Fruit fly (Drosophila melanogaster) whole organism, embryonic: ENCODE measurements around the gene CG32214.

Experiments used
- Atf6 ChIP-seq: fragments of 200-800 bp; sonication (Bioruptor generic); IDR thresholded peaks from 2 replicates; pipeline ENCODE4 v1.3.6; 2022; ENCODE audit warnings: missing biosample characterization, missing genetic modification characterization
- CG1024 ChIP-seq: fragments of 200-800 bp; sonication (Bioruptor generic); IDR thresholded peaks from 2 replicates; pipeline ENCODE4 v1.3.6; 2022; ENCODE audit warnings: missing biosample characterization, missing genetic modification characterization
- CG10979 ChIP-seq: fragments of 200-800 bp; sonication (Bioruptor generic); optimal IDR thresholded peaks from 2 replicates; lab custom pipeline; 2018; ENCODE audit warnings: missing biosample characterization, mild to moderate bottlenecking, missing genetic modification characterization, moderate library complexity
- CG11398 ChIP-seq: fragments of 200-800 bp; sonication (Bioruptor generic); optimal IDR thresholded peaks from 2 replicates; lab custom pipeline; 2016; ENCODE audit warnings: missing biosample characterization, missing genetic modification characterization
- CG12236 ChIP-seq: fragments of 200-800 bp; sonication (Bioruptor generic); optimal IDR thresholded peaks from 2 replicates; lab custom pipeline; 2016; ENCODE audit warnings: missing biosample characterization, missing genetic modification characterization
- CG12769 ChIP-seq: fragments of 200-800 bp; sonication (Bioruptor generic); optimal IDR thresholded peaks from 2 replicates; lab custom pipeline; 2019; ENCODE audit warnings: missing biosample characterization, mild to moderate bottlenecking, missing genetic modification characterization, moderate library complexity
- CG14667 ChIP-seq: fragments of 200-800 bp; sonication (Bioruptor generic); IDR thresholded peaks from 2 replicates; pipeline ENCODE4 v1.3.6; 2022; ENCODE audit warnings: missing biosample characterization, missing genetic modification characterization
- CG14710 ChIP-seq: fragments of 200-800 bp; sonication (Bioruptor generic); optimal IDR thresholded peaks from 3 replicates; lab custom pipeline; 2019; ENCODE audit warnings: missing biosample characterization, mild to moderate bottlenecking, missing genetic modification characterization, moderate library complexity
- CG15011 ChIP-seq: fragments of 200-800 bp; sonication (Bioruptor generic); optimal IDR thresholded peaks from 3 replicates; lab custom pipeline; 2018; ENCODE audit warnings: missing biosample characterization, mild to moderate bottlenecking, missing genetic modification characterization
- CG15514 ChIP-seq: fragments of 200-800 bp; sonication (Bioruptor generic); optimal IDR thresholded peaks from 3 replicates; lab custom pipeline; 2017; ENCODE audit warnings: missing biosample characterization, missing genetic modification characterization, mild to moderate bottlenecking, moderate library complexity, missing genetic modification reagents
- CG17361 ChIP-seq: fragments of 200-800 bp; sonication (Bioruptor generic); IDR thresholded peaks from 3 replicates; pipeline ENCODE4 v1.3.6; 2022; ENCODE audit warnings: missing biosample characterization, missing genetic modification characterization
- CG17568 ChIP-seq: fragments of 200-800 bp; sonication (Bioruptor generic); optimal IDR thresholded peaks from 2 replicates; lab custom pipeline; 2018; ENCODE audit warnings: missing biosample characterization, mild to moderate bottlenecking, missing genetic modification characterization, moderate library complexity
- CG17612 ChIP-seq: fragments of 200-800 bp; sonication (Bioruptor generic); IDR thresholded peaks from 2 replicates; pipeline ENCODE4 v1.3.6; 2022; ENCODE audit warnings: missing biosample characterization, missing genetic modification characterization
- CG17802 ChIP-seq: fragments of 200-800 bp; sonication (Bioruptor generic); optimal IDR thresholded peaks from 2 replicates; lab custom pipeline; 2018; ENCODE audit warnings: missing biosample characterization, mild to moderate bottlenecking, missing genetic modification characterization, moderate library complexity
- CG18476 ChIP-seq: fragments of 200-800 bp; sonication (Bioruptor generic); optimal IDR thresholded peaks from 2 replicates; lab custom pipeline; 2016; ENCODE audit warnings: missing biosample characterization, mild to moderate bottlenecking, missing genetic modification characterization
- CG18619 ChIP-seq: fragments of 200-800 bp; sonication (Bioruptor generic); optimal IDR thresholded peaks from 3 replicates; lab custom pipeline; 2017; ENCODE audit warnings: missing biosample characterization, mild to moderate bottlenecking, missing genetic modification characterization
- CG4404 ChIP-seq: fragments of 200-800 bp; sonication (Bioruptor generic); IDR thresholded peaks from 2 replicates; pipeline ENCODE4 v1.3.6; 2022; ENCODE audit warnings: missing biosample characterization, missing genetic modification characterization
- CG4617 ChIP-seq: fragments of 200-800 bp; sonication (Bioruptor generic); optimal IDR thresholded peaks from 3 replicates; lab custom pipeline; 2016; ENCODE audit warnings: missing biosample characterization, missing genetic modification characterization, borderline replicate concordance
- CG8281 ChIP-seq: fragments of 200-800 bp; sonication (Bioruptor generic); optimal IDR thresholded peaks from 2 replicates; lab custom pipeline; 2018; ENCODE audit warnings: missing biosample characterization, mild to moderate bottlenecking, missing genetic modification characterization, moderate library complexity
- CG8478 ChIP-seq: fragments of >200 bp; optimal IDR thresholded peaks from 2 replicates; lab custom pipeline; 2018
- CG8924 ChIP-seq: fragments of 200-800 bp; optimal IDR thresholded peaks from 3 replicates; lab custom pipeline; 2019; ENCODE audit warnings: missing biosample characterization, mild to moderate bottlenecking, missing genetic modification characterization, moderate library complexity
- CG9215 ChIP-seq: fragments of 200-800 bp; sonication (Bioruptor generic); IDR thresholded peaks from 2 replicates; pipeline ENCODE4 v1.3.6; 2022; ENCODE audit warnings: missing biosample characterization, missing genetic modification characterization
- CG9437 ChIP-seq: fragments of 200-800 bp; sonication (Bioruptor generic); optimal IDR thresholded peaks from 2 replicates; lab custom pipeline; 2018; ENCODE audit warnings: missing biosample characterization, mild to moderate bottlenecking, missing genetic modification characterization
- CG9797 ChIP-seq: fragments of 200-800 bp; sonication (Bioruptor generic); optimal IDR thresholded peaks from 3 replicates; lab custom pipeline; 2018; ENCODE audit warnings: missing biosample characterization, mild to moderate bottlenecking, missing genetic modification characterization
- CoRest ChIP-seq: fragments of 200-800 bp; sonication (Bioruptor generic); optimal IDR thresholded peaks from 3 replicates; lab custom pipeline; 2018; ENCODE audit warnings: missing biosample characterization, mild to moderate bottlenecking, missing genetic modification characterization, moderate library complexity
- CrebB ChIP-seq: fragments of 200-800 bp; sonication (Bioruptor generic); optimal IDR thresholded peaks from 3 replicates; lab custom pipeline; 2018; ENCODE audit warnings: missing biosample characterization, mild to moderate bottlenecking, missing genetic modification characterization
- Dip3 ChIP-seq: fragments of 200-800 bp; sonication (Bioruptor generic); optimal IDR thresholded peaks from 3 replicates; lab custom pipeline; 2016; ENCODE audit warnings: missing biosample characterization, missing genetic modification characterization
- Elba2 ChIP-seq: fragments of 200-800 bp; sonication (Bioruptor generic); optimal IDR thresholded peaks from 3 replicates; lab custom pipeline; 2016; ENCODE audit warnings: missing biosample characterization, missing genetic modification characterization
- HLH4C ChIP-seq: fragments of 200-800 bp; sonication (Bioruptor generic); IDR thresholded peaks from 3 replicates; pipeline ENCODE4 v1.3.6; 2022; ENCODE audit warnings: missing biosample characterization, missing genetic modification characterization; ENCODE audit not compliant: partially characterized antibody
- Hr51 ChIP-seq, 2 experiments: fragments of 200-800 bp; sonication (Bioruptor generic); optimal IDR thresholded peaks; 2 replicates in 1 of 2; 3 replicates in 1 of 2; lab custom pipeline; 2016 to 2018; ENCODE audit warnings: missing biosample characterization in 2 of 2, missing genetic modification characterization in 2 of 2, mild to moderate bottlenecking in 1 of 2, moderate library complexity in 1 of 2
- MESR4 ChIP-seq: fragments of 200-800 bp; sonication (Bioruptor generic); optimal IDR thresholded peaks from 2 replicates; lab custom pipeline; 2018; ENCODE audit warnings: missing biosample characterization, mild to moderate bottlenecking, missing genetic modification characterization, moderate library complexity
- Nf-YB ChIP-seq: fragments of 200-800 bp; sonication (Bioruptor generic); optimal IDR thresholded peaks from 3 replicates; lab custom pipeline; 2019; ENCODE audit warnings: missing biosample characterization, mild to moderate bottlenecking, missing genetic modification characterization, moderate library complexity
- Nf-YC ChIP-seq: fragments of 200-800 bp; optimal IDR thresholded peaks from 3 replicates; lab custom pipeline; 2019; ENCODE audit warnings: missing biosample characterization, mild to moderate bottlenecking, missing genetic modification characterization, moderate library complexity
- NfI ChIP-seq: fragments of 200-800 bp; sonication (Bioruptor generic); optimal IDR thresholded peaks from 3 replicates; lab custom pipeline; 2018; ENCODE audit warnings: missing biosample characterization, mild to moderate bottlenecking, missing genetic modification characterization, moderate library complexity
- Sox102F ChIP-seq: fragments of 200-800 bp; sonication (Bioruptor generic); optimal IDR thresholded peaks from 2 replicates; lab custom pipeline; 2018; ENCODE audit warnings: missing biosample characterization, mild to moderate bottlenecking, missing genetic modification characterization, moderate library complexity
- al ChIP-seq: fragments of 200-800 bp; sonication (Bioruptor generic); IDR thresholded peaks from 2 replicates; pipeline ENCODE4 v1.3.6; 2022; ENCODE audit warnings: missing biosample characterization, missing genetic modification characterization
- amos ChIP-seq: fragments of 200-800 bp; sonication (Bioruptor generic); IDR thresholded peaks from 2 replicates; pipeline ENCODE4 v1.3.6; 2022; ENCODE audit warnings: missing biosample characterization, missing genetic modification characterization; ENCODE audit not compliant: partially characterized antibody
- bigmax ChIP-seq: fragments of 200-800 bp; sonication (Bioruptor generic); optimal IDR thresholded peaks from 2 replicates; lab custom pipeline; 2018; ENCODE audit warnings: missing biosample characterization, mild to moderate bottlenecking, missing genetic modification characterization
- exex ChIP-seq: fragments of 200-800 bp; sonication (Bioruptor generic); optimal IDR thresholded peaks from 4 replicates; lab custom pipeline; 2018; ENCODE audit warnings: missing biosample characterization, mild to moderate bottlenecking, missing genetic modification characterization, moderate library complexity
- ftz-f1 ChIP-seq: fragments of 200-800 bp; sonication (Bioruptor generic); optimal IDR thresholded peaks from 2 replicates; lab custom pipeline; 2016; ENCODE audit warnings: missing biosample characterization, missing genetic modification characterization
- ind ChIP-seq: fragments of 200-800 bp; sonication (Bioruptor generic); optimal IDR thresholded peaks from 3 replicates; lab custom pipeline; 2016; ENCODE audit warnings: missing biosample characterization, missing genetic modification characterization
- knrl ChIP-seq: fragments of 200-800 bp; sonication (Bioruptor generic); IDR thresholded peaks from 3 replicates; pipeline ENCODE4 v1.3.6; 2022; ENCODE audit warnings: missing biosample characterization, missing genetic modification characterization; ENCODE audit not compliant: partially characterized antibody
- lbe ChIP-seq: fragments of 200-800 bp; sonication (Bioruptor generic); optimal IDR thresholded peaks from 2 replicates; lab custom pipeline; 2016; ENCODE audit warnings: missing biosample characterization, mild to moderate bottlenecking, missing genetic modification characterization
- luna ChIP-seq: fragments of 200-800 bp; sonication (Bioruptor generic); optimal IDR thresholded peaks from 2 replicates; lab custom pipeline; 2016; ENCODE audit warnings: missing biosample characterization, missing genetic modification characterization
- nom ChIP-seq: fragments of 200-800 bp; sonication (Bioruptor generic); optimal IDR thresholded peaks from 2 replicates; lab custom pipeline; 2017; ENCODE audit warnings: missing biosample characterization, missing genetic modification characterization, mild to moderate bottlenecking, moderate library complexity, missing genetic modification reagents
- onecut ChIP-seq: fragments of 200-800 bp; sonication (Bioruptor generic); IDR thresholded peaks from 2 replicates; pipeline ENCODE4 v1.3.6; 2022; ENCODE audit warnings: missing biosample characterization, missing genetic modification characterization
- pros ChIP-seq: fragments of 200-800 bp; sonication (Bioruptor generic); optimal IDR thresholded peaks from 3 replicates; lab custom pipeline; 2019; ENCODE audit warnings: missing biosample characterization, mild to moderate bottlenecking, missing genetic modification characterization, moderate library complexity
- tll ChIP-seq, 2 experiments: fragments of 200-800 bp in 1 of 2; fragments of >200 bp in 1 of 2; sonication (Bioruptor generic) in 1 of 2; optimal IDR thresholded peaks; 2 replicates each; lab custom pipeline; 2017 to 2019; ENCODE audit warnings: missing biosample characterization in 2 of 2, missing genetic modification characterization in 2 of 2, mild to moderate bottlenecking in 1 of 2, moderate library complexity in 1 of 2
- ttk ChIP-seq: fragments of 200-800 bp; sonication (Bioruptor generic); IDR thresholded peaks from 2 replicates; pipeline ENCODE4 v2.1.2; 2022; ENCODE audit warnings: missing biosample characterization, missing genetic modification characterization
- z ChIP-seq: fragments of 200-800 bp; sonication (Bioruptor generic); IDR thresholded peaks from 3 replicates; pipeline ENCODE4 v1.3.6; 2022; ENCODE audit warnings: missing biosample characterization, missing genetic modification characterization

The CG32214 gene

DNA sequence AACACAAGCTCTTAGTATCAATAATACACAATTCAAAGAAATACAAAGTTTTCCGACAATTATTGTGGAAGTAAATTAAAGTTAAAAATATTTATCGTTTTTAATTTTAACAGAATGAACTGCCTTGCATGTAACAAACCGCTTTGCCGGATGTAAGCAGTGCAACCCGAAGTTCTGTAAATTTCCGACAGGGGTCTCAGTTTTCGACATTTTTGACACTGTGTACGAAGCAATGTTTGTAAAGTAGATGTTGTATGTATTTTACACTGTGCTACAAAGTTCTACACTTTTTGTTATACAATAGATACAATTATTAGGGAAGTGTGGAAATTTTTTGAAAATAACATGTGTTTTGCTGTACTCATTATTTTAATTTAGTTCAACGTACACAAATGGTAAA, 49.4 kb downstream of the CG32214 start (continued):
- TF ChIP-seq Nf-YB (GFP tag; lab: Kevin White, UChicago): no peak
- TF ChIP-seq CG18619 (GFP tag; lab: Kevin White, UChicago): peak; percentile 87
- peak; percentile 96 for TF ChIP-seq ttk (GFP tag; lab: Robert Waterston, UW)
- TF ChIP-seq CG17361 (GFP tag; lab: Robert Waterston, UW): peak; percentile 86
- TF ChIP-seq HLH4C (GFP tag; lab: Robert Waterston, UW): peak; percentile 45; the same call in 1 of the 3 replicates
- TF ChIP-seq CG12769 (tag; lab: Kevin White, UChicago): peak; percentile 68
- peak; percentile 87 for TF ChIP-seq ind
- peak; percentile 33 for TF ChIP-seq CG4617
- TF ChIP-seq lbe (GFP tag; lab: Kevin White, UChicago): no peak
- TF ChIP-seq CG17568 (GFP tag; lab: Kevin White, UChicago): no peak
- TF ChIP-seq CG10979: no peak
- 0 out of 3 replicates have a peak, but pooled peaks have one; percentile 55 for TF ChIP-seq z
- TF ChIP-seq pros (GFP tag; lab: Kevin White, UChicago): no peak
- peak; percentile 69 to 77 for TF ChIP-seq Hr51 (GFP tag; optimal IDR thresholded peaks at IDR 0.05; lab: Kevin White, UChicago)
- no peak for TF ChIP-seq Nf-YC (tag; lab: Kevin White, UChicago)
- peak in 1 of 2 experiments; percentile 28 for TF ChIP-seq tll (GFP tag; optimal IDR thresholded peaks at IDR 0.05; lab: Kevin White, UChicago)
- TF ChIP-seq CG17612 (GFP tag; lab: Robert Waterston, UW): peak; percentile 78
- TF ChIP-seq CG15514: peak; percentile 76
- peak; percentile 30 for TF ChIP-seq bigmax
- peak; percentile 73 for TF ChIP-seq CG18476 (GFP tag; lab: Kevin White, UChicago)
- peak; percentile 89 for TF ChIP-seq CG14667 (GFP tag; lab: Robert Waterston, UW)
- peak; percentile 83 for TF ChIP-seq CoRest
- peak; percentile 82 for TF ChIP-seq Dip3
- TF ChIP-seq MESR4 (GFP tag; lab: Kevin White, UChicago): no peak
- TF ChIP-seq nom (GFP tag; lab: Kevin White, UChicago): no peak
- peak; percentile 95 for TF ChIP-seq luna
- peak; percentile 89 for TF ChIP-seq CG1024 (GFP tag; lab: Robert Waterston, UW)
- TF ChIP-seq CG8281 (tag; lab: Kevin White, UChicago): peak; percentile 61
- peak; percentile 45 for TF ChIP-seq CG9437 (GFP tag; lab: Kevin White, UChicago)
- peak; percentile 43 for TF ChIP-seq ftz-f1 (GFP tag; lab: Kevin White, UChicago)
- peak; percentile 87 for TF ChIP-seq onecut
- TF ChIP-seq Atf6 (GFP tag; lab: Robert Waterston, UW): peak; percentile 69
- no peak for TF ChIP-seq CG8924
- TF ChIP-seq CG9215 (GFP tag; lab: Robert Waterston, UW): peak; percentile 80
- TF ChIP-seq knrl (GFP tag; lab: Robert Waterston, UW): peak; percentile 74
- TF ChIP-seq CG14710 (tag; lab: Kevin White, UChicago): peak; percentile 83
- peak; percentile 70 for TF ChIP-seq CG15011 (GFP tag; lab: Kevin White, UChicago)
- peak; percentile 72 for TF ChIP-seq Sox102F (GFP tag; lab: Kevin White, UChicago)
- peak; percentile 8 for TF ChIP-seq Elba2 (GFP tag; lab: Kevin White, UChicago)
- no peak for TF ChIP-seq exex (tag; lab: Kevin White, UChicago)
- peak; percentile 77 for TF ChIP-seq amos
- peak; percentile 78 for TF ChIP-seq CG12236
- peak; percentile 92 for TF ChIP-seq CG17802
- TF ChIP-seq CG4404 (GFP tag; lab: Robert Waterston, UW): peak; percentile 79
- TF ChIP-seq CG11398 (GFP tag; lab: Kevin White, UChicago): peak; percentile 50
- peak; percentile 84 for TF ChIP-seq CG8478 (lab: Kevin White, UChicago)
- TF ChIP-seq CG9797: no peak
- peak; percentile 48 for TF ChIP-seq CrebB (tag; lab: Kevin White, UChicago)
- peak; percentile 91 for TF ChIP-seq al (GFP tag; lab: Robert Waterston, UW)
- TF ChIP-seq NfI (GFP tag; lab: Kevin White, UChicago): peak; percentile 93
